Worm (Caenorhabditis elegans) whole organism, L2 larva: ENCODE results near the gene ceh-57.

Source experiments
- C34F6.9 ChIP-seq: fragments of 150-350 bp; optimal IDR thresholded peaks from 2 replicates; lab custom pipeline; 2014; ENCODE audit warnings: missing biosample characterization, missing genetic modification characterization
- F13H6.1 ChIP-seq: sonication (generic microtip); optimal IDR thresholded peaks from 2 replicates; lab custom pipeline; 2016; ENCODE audit warnings: missing genetic modification characterization, missing compliant biosample characterization
- R02D3.7 ChIP-seq: fragments of 150-350 bp; optimal IDR thresholded peaks from 2 replicates; lab custom pipeline; 2014; ENCODE audit warnings: missing biosample characterization, missing genetic modification characterization
- Y55F3AM.14 ChIP-seq: fragments of 200-800 bp; sonication (Bioruptor generic); optimal IDR thresholded peaks from 2 replicates; lab custom pipeline; 2018; ENCODE audit warnings: mild to moderate bottlenecking, missing genetic modification characterization, missing compliant biosample characterization
- ZK546.5 ChIP-seq: sonication (generic microtip); optimal IDR thresholded peaks from 2 replicates; lab custom pipeline; 2017; ENCODE audit warnings: missing biosample characterization, missing genetic modification characterization
- aly-2 ChIP-seq: fragments of 150-350 bp; optimal IDR thresholded peaks from 2 replicates; lab custom pipeline; 2014; ENCODE audit warnings: missing biosample characterization, missing genetic modification characterization
- ama-1 ChIP-seq: fragments of 150-350 bp; optimal IDR thresholded peaks from 2 replicates; lab custom pipeline; 2018; ENCODE audit warnings: inconsistent platforms
- blmp-1 ChIP-seq: sonication (generic microtip); optimal IDR thresholded peaks from 2 replicates; lab custom pipeline; 2017; ENCODE audit warnings: missing genetic modification characterization, mild to moderate bottlenecking, missing compliant biosample characterization, antibody characterized with exemption, moderate library complexity; ENCODE audit not compliant: insufficient read depth
- ceh-16 ChIP-seq: fragments of 150-350 bp; optimal IDR thresholded peaks from 2 replicates; lab custom pipeline; 2014; ENCODE audit warnings: missing biosample characterization, missing genetic modification characterization
- ceh-82 ChIP-seq: fragments of 150-350 bp; optimal IDR thresholded peaks from 2 replicates; lab custom pipeline; 2014; ENCODE audit warnings: missing biosample characterization, missing genetic modification characterization
- crh-2 ChIP-seq: sonication (generic microtip); optimal IDR thresholded peaks from 2 replicates; lab custom pipeline; 2017; ENCODE audit warnings: missing biosample characterization, missing genetic modification characterization
- dmd-4 ChIP-seq: sonication (generic microtip); optimal IDR thresholded peaks from 2 replicates; lab custom pipeline; 2017; ENCODE audit warnings: missing biosample characterization, missing genetic modification characterization
- egl-27 ChIP-seq: sonication (generic microtip); optimal IDR thresholded peaks from 3 replicates; lab custom pipeline; 2017; ENCODE audit warnings: missing biosample characterization, missing genetic modification reagents, missing genetic modification characterization
- elt-1 ChIP-seq: fragments of 150-350 bp; optimal IDR thresholded peaks from 2 replicates; lab custom pipeline; 2014; ENCODE audit warnings: missing biosample characterization, missing genetic modification characterization
- elt-3 ChIP-seq: sonication (generic microtip); optimal IDR thresholded peaks from 2 replicates; lab custom pipeline; 2017; ENCODE audit warnings: missing biosample characterization, missing genetic modification characterization
- fos-1 ChIP-seq: fragments of 150-350 bp; optimal IDR thresholded peaks from 2 replicates; lab custom pipeline; 2014; ENCODE audit warnings: missing biosample characterization, missing genetic modification characterization
- gmeb-1 ChIP-seq: fragments of 150-350 bp; optimal IDR thresholded peaks from 2 replicates; lab custom pipeline; 2014; ENCODE audit warnings: missing biosample characterization, missing genetic modification characterization
- lin-11 ChIP-seq: fragments of 150-350 bp; sonication (generic microtip); optimal IDR thresholded peaks from 2 replicates; lab custom pipeline; 2014; ENCODE audit warnings: missing biosample characterization, missing genetic modification characterization, inconsistent platforms, mixed read lengths
- lin-13 ChIP-seq: fragments of 150-350 bp; optimal IDR thresholded peaks from 2 replicates; lab custom pipeline; 2014; ENCODE audit warnings: missing biosample characterization, missing genetic modification reagents, missing genetic modification characterization
- lin-39 ChIP-seq: fragments of 150-350 bp; optimal IDR thresholded peaks from 2 replicates; lab custom pipeline; 2014; ENCODE audit warnings: missing biosample characterization, missing genetic modification reagents, missing genetic modification characterization
- lsy-2 ChIP-seq, 2 experiments: fragments of 150-350 bp in 1 of 2; sonication (generic microtip) in 1 of 2; optimal IDR thresholded peaks; 2 replicates each; lab custom pipeline; 2014 to 2017; ENCODE audit warnings: missing biosample characterization in 2 of 2, missing genetic modification characterization in 2 of 2
- mab-5 ChIP-seq: fragments of 150-350 bp; optimal IDR thresholded peaks from 2 replicates; lab custom pipeline; 2014; ENCODE audit warnings: missing biosample characterization, missing genetic modification characterization
- mbf-1 ChIP-seq: sonication (generic microtip); optimal IDR thresholded peaks from 2 replicates; lab custom pipeline; 2017; ENCODE audit warnings: missing biosample characterization, missing genetic modification characterization
- mdl-1 ChIP-seq, 2 experiments: fragments of 150-350 bp in 1 of 2; sonication (generic microtip) in 1 of 2; optimal IDR thresholded peaks; 2 replicates each; lab custom pipeline; 2017; ENCODE audit warnings: missing biosample characterization in 2 of 2, missing genetic modification characterization in 2 of 2
- nhr-10 ChIP-seq: sonication (generic microtip); optimal IDR thresholded peaks from 2 replicates; lab custom pipeline; 2017; ENCODE audit warnings: missing biosample characterization, missing genetic modification characterization
- nhr-11 ChIP-seq: fragments of 150-350 bp; optimal IDR thresholded peaks from 2 replicates; lab custom pipeline; 2014; ENCODE audit warnings: missing biosample characterization, missing genetic modification characterization
- nhr-12 ChIP-seq: fragments of 150-350 bp; optimal IDR thresholded peaks from 2 replicates; lab custom pipeline; 2014; ENCODE audit warnings: missing biosample characterization, missing genetic modification characterization
- nhr-129 ChIP-seq: fragments of 150-350 bp; optimal IDR thresholded peaks from 2 replicates; lab custom pipeline; 2014; ENCODE audit warnings: missing biosample characterization, missing genetic modification characterization
- nhr-21 ChIP-seq: fragments of 150-350 bp; optimal IDR thresholded peaks from 2 replicates; lab custom pipeline; 2014; ENCODE audit warnings: missing biosample characterization, missing genetic modification characterization
- nhr-23 ChIP-seq: fragments of 150-350 bp; optimal IDR thresholded peaks from 2 replicates; lab custom pipeline; 2014; ENCODE audit warnings: missing biosample characterization, missing genetic modification reagents, missing genetic modification characterization
- nhr-237 ChIP-seq: fragments of 150-350 bp; optimal IDR thresholded peaks from 2 replicates; lab custom pipeline; 2014; ENCODE audit warnings: missing biosample characterization, missing genetic modification characterization
- nhr-25 ChIP-seq: fragments of 150-350 bp; sonication (generic microtip); optimal IDR thresholded peaks from 3 replicates; lab custom pipeline; 2014; ENCODE audit warnings: missing biosample characterization, missing genetic modification characterization
- nhr-6 ChIP-seq: fragments of 150-350 bp; optimal IDR thresholded peaks from 2 replicates; lab custom pipeline; 2014; ENCODE audit warnings: missing biosample characterization, missing genetic modification characterization
- nhr-77 ChIP-seq: fragments of 150-350 bp; optimal IDR thresholded peaks from 2 replicates; lab custom pipeline; 2014; ENCODE audit warnings: missing biosample characterization, missing genetic modification characterization
- peb-1 ChIP-seq: fragments of 150-350 bp; optimal IDR thresholded peaks from 2 replicates; lab custom pipeline; 2014; ENCODE audit warnings: missing biosample characterization, missing genetic modification characterization
- sem-4 ChIP-seq: fragments of 150-350 bp; optimal IDR thresholded peaks from 2 replicates; lab custom pipeline; 2014; ENCODE audit warnings: missing biosample characterization, missing genetic modification reagents, missing genetic modification characterization
- skn-1 ChIP-seq: sonication (generic microtip); optimal IDR thresholded peaks from 2 replicates; lab custom pipeline; 2017; ENCODE audit warnings: missing biosample characterization, missing genetic modification characterization
- sma-3 ChIP-seq: sonication (generic microtip); optimal IDR thresholded peaks from 2 replicates; lab custom pipeline; 2016; ENCODE audit warnings: missing genetic modification reagents, missing genetic modification characterization, missing compliant biosample characterization
- sma-9 ChIP-seq, 2 experiments: fragments of 150-350 bp in 1 of 2; sonication (generic microtip) in 1 of 2; optimal IDR thresholded peaks; 2 replicates each; lab custom pipeline; 2014 to 2016; ENCODE audit warnings: missing genetic modification characterization in 2 of 2, mild to moderate bottlenecking in 1 of 2, missing biosample characterization in 1 of 2, missing compliant biosample characterization in 1 of 2, missing genetic modification reagents in 1 of 2, moderate library complexity in 1 of 2
- snpc-4 ChIP-seq: fragments of 150-350 bp; optimal IDR thresholded peaks from 2 replicates; lab custom pipeline; 2014; ENCODE audit warnings: missing biosample characterization, missing genetic modification characterization
- unc-39 ChIP-seq: fragments of 150-350 bp; optimal IDR thresholded peaks from 2 replicates; lab custom pipeline; 2014; ENCODE audit warnings: missing biosample characterization, missing genetic modification characterization
- unc-55 ChIP-seq: fragments of 150-350 bp; sonication (generic microtip); optimal IDR thresholded peaks from 3 replicates; lab custom pipeline; 2014; ENCODE audit warnings: missing biosample characterization, missing genetic modification reagents, missing genetic modification characterization
- unc-62 ChIP-seq: fragments of 150-350 bp; optimal IDR thresholded peaks from 2 replicates; lab custom pipeline; 2014; ENCODE audit warnings: missing biosample characterization, missing genetic modification reagents, missing genetic modification characterization
- zag-1 ChIP-seq: fragments of 150-350 bp; optimal IDR thresholded peaks from 2 replicates; lab custom pipeline; 2014; ENCODE audit warnings: missing biosample characterization, missing genetic modification characterization
- ztf-1 ChIP-seq: fragments of 200-800 bp; sonication (Bioruptor generic); conservative IDR thresholded peaks from 2 replicates; pipeline ENCODE4 v1.3.6; 2022; ENCODE audit warnings: missing genetic modification characterization, missing compliant biosample characterization
- ztf-4 ChIP-seq: fragments of 150-350 bp; optimal IDR thresholded peaks from 2 replicates; lab custom pipeline; 2014; ENCODE audit warnings: missing biosample characterization, missing genetic modification characterization

Gene ceh-57

ce11 chrII:10389776-10390175 is 22.7 kb upstream of the ceh-57 start:
- peak; percentile 80 for TF ChIP-seq F13H6.1 (tag; lab: Kevin White, UChicago)
- peak; percentile 8 for TF ChIP-seq egl-27 (tag; lab: Kevin White, UChicago)
- TF ChIP-seq crh-2 (tag; lab: Kevin White, UChicago): peak; percentile 65
- TF ChIP-seq sma-3 (GFP tag; lab: Kevin White, UChicago): peak; percentile 11
- TF ChIP-seq nhr-21 (tag; lab: Kevin White, UChicago): peak; percentile 76
- TF ChIP-seq fos-1 (tag; lab: Kevin White, UChicago): peak; percentile 84
- no peak for TF ChIP-seq mab-5 (tag; lab: Kevin White, UChicago)
- TF ChIP-seq gmeb-1 (tag; lab: Kevin White, UChicago): peak; percentile 37
- TF ChIP-seq lin-39 (tag; lab: Kevin White, UChicago): no peak
- TF ChIP-seq nhr-25: peak; percentile 68
- peak in 1 of 2 experiments; percentile 64 for TF ChIP-seq mdl-1 (tag; optimal IDR thresholded peaks at IDR 0.05; lab: Kevin White, UChicago)
- TF ChIP-seq sma-9 (GFP tag; optimal IDR thresholded peaks at IDR 0.05; lab: Kevin White, UChicago): peak; percentile 82
- TF ChIP-seq sma-9 (tag; optimal IDR thresholded peaks at IDR 0.05; lab: Kevin White, UChicago): no peak
- TF ChIP-seq unc-39 (tag; lab: Kevin White, UChicago): no peak
- TF ChIP-seq snpc-4: no peak
- TF ChIP-seq nhr-129: peak; percentile 70
- no peak for TF ChIP-seq nhr-10 (tag; lab: Kevin White, UChicago)

DNA sequence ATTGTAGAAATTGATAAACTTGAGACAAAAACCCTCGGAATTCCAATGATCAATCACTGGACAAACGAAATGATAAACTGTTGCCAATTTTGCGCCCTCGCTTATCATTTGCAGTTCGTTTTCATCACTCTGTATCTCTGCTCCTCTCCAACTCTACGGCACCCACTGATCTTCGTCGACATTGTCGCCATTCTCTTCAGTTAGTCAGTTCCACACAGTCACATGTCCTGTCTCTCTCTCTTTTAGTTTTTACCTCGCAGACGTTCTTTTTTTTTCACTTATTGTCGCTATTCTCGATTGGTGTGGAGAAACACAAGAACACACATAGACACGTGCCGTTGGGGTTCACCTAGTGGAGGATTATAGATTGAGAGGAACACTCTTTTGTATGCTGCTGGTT is 21.9 kb upstream of the ceh-57 start:
- TF ChIP-seq skn-1 (tag; lab: Kevin White, UChicago): no peak
- no peak for TF ChIP-seq ceh-16 (tag; lab: Kevin White, UChicago)
- TF ChIP-seq blmp-1 (tag; lab: Kevin White, UChicago): peak; percentile 86
- peak; percentile 61 for TF ChIP-seq ama-1
- peak; percentile 89 for TF ChIP-seq sma-9 (GFP tag; optimal IDR thresholded peaks at IDR 0.05; lab: Kevin White, UChicago)
- no peak for TF ChIP-seq sma-9 (tag; optimal IDR thresholded peaks at IDR 0.05; lab: Kevin White, UChicago)
- TF ChIP-seq ZK546.5: no peak
- TF ChIP-seq mbf-1 (tag; lab: Kevin White, UChicago): no peak
- TF ChIP-seq nhr-237: no peak
- TF ChIP-seq ceh-82 (tag; lab: Kevin White, UChicago): no peak
- TF ChIP-seq fos-1 (tag; lab: Kevin White, UChicago): peak; percentile 71
- TF ChIP-seq nhr-10 (tag; lab: Kevin White, UChicago): no peak
- peak; percentile 67 for TF ChIP-seq nhr-6 (tag; lab: Kevin White, UChicago)
- TF ChIP-seq mdl-1 (tag; optimal IDR thresholded peaks at IDR 0.05; lab: Kevin White, UChicago): peak; percentile 55 to 58
- no peak for TF ChIP-seq aly-2 (tag; lab: Kevin White, UChicago)
- TF ChIP-seq Y55F3AM.14 (GFP tag; lab: Kevin White, UChicago): peak; percentile 34
- TF ChIP-seq nhr-23: no peak
- TF ChIP-seq sma-3 (GFP tag; lab: Kevin White, UChicago): peak; percentile 90
- peak; percentile 39 for TF ChIP-seq sem-4 (tag; lab: Kevin White, UChicago)
- no peak for TF ChIP-seq nhr-11 (tag; lab: Kevin White, UChicago)
- no peak for TF ChIP-seq nhr-77 (tag; lab: Kevin White, UChicago)
- TF ChIP-seq F13H6.1 (tag; lab: Kevin White, UChicago): peak; percentile 79
- no peak for TF ChIP-seq ztf-4 (tag; lab: Kevin White, UChicago)
- no peak for TF ChIP-seq zag-1 (tag; lab: Kevin White, UChicago)
- TF ChIP-seq gmeb-1 (tag; lab: Kevin White, UChicago): peak; percentile 56
- TF ChIP-seq ztf-1 (GFP tag; lab: Robert Waterston, UW): no peak
- peak; percentile 83 for TF ChIP-seq nhr-25
- no peak for TF ChIP-seq egl-27 (tag; lab: Kevin White, UChicago)
- TF ChIP-seq lin-39 (tag; lab: Kevin White, UChicago): no peak
- TF ChIP-seq crh-2 (tag; lab: Kevin White, UChicago): peak; percentile 74
- peak; percentile 39 for TF ChIP-seq C34F6.9 (tag; lab: Kevin White, UChicago)
- peak; percentile 86 for TF ChIP-seq nhr-21 (tag; lab: Kevin White, UChicago)
- no peak for TF ChIP-seq dmd-4 (tag; lab: Kevin White, UChicago)
- TF ChIP-seq elt-3 (tag; lab: Kevin White, UChicago): no peak
- no peak for TF ChIP-seq unc-55 (GFP tag; lab: Kevin White, UChicago)
- no peak for TF ChIP-seq mab-5 (tag; lab: Kevin White, UChicago)
- no peak for TF ChIP-seq elt-1 (tag; lab: Kevin White, UChicago)
- no peak for TF ChIP-seq nhr-12
- TF ChIP-seq snpc-4: peak; percentile 17
- peak; percentile 52 for TF ChIP-seq lin-13 (GFP tag; lab: Kevin White, UChicago)
- no peak for TF ChIP-seq peb-1 (tag; lab: Kevin White, UChicago)
- no peak for TF ChIP-seq lin-11
- TF ChIP-seq R02D3.7 (tag; lab: Kevin White, UChicago): no peak
- no peak for TF ChIP-seq unc-39 (tag; lab: Kevin White, UChicago)
- TF ChIP-seq unc-62 (GFP tag; lab: Kevin White, UChicago): no peak
- peak in 1 of 2 experiments; percentile 65 for TF ChIP-seq lsy-2 (tag; optimal IDR thresholded peaks at IDR 0.05; lab: Kevin White, UChicago)
- TF ChIP-seq nhr-129: peak; percentile 63
